Worm (Caenorhabditis elegans) whole organism, mixed stage, embryonic: ENCODE results near the gene D1046.16.

Experiments used
- M03D4.4 ChIP-seq: sonication (generic microtip); optimal IDR thresholded peaks from 2 replicates; lab custom pipeline; 2017; ENCODE audit warnings: mild to moderate bottlenecking, missing genetic modification characterization, missing compliant biosample characterization
- bed-3 ChIP-seq: fragments of 200-800 bp; sonication (Bioruptor generic); optimal IDR thresholded peaks from 3 replicates; lab custom pipeline; 2018; ENCODE audit warnings: mild to moderate bottlenecking, missing genetic modification characterization, moderate library complexity, missing compliant biosample characterization
- blmp-1 ChIP-seq: fragments of 150-350 bp; optimal IDR thresholded peaks from 2 replicates; lab custom pipeline; 2014; ENCODE audit warnings: missing biosample characterization, missing genetic modification characterization
- ceh-39 ChIP-seq: fragments of 150-350 bp; optimal IDR thresholded peaks from 2 replicates; lab custom pipeline; 2014; ENCODE audit warnings: missing biosample characterization, missing genetic modification characterization
- ceh-43 ChIP-seq: fragments of 200-800 bp; sonication (Bioruptor generic); optimal IDR thresholded peaks from 2 replicates; lab custom pipeline; 2018; ENCODE audit warnings: mild to moderate bottlenecking, missing genetic modification characterization, moderate library complexity, missing compliant biosample characterization
- ceh-83 ChIP-seq: fragments of 200-800 bp; sonication (Bioruptor generic); optimal IDR thresholded peaks from 2 replicates; lab custom pipeline; 2018; ENCODE audit warnings: mild to moderate bottlenecking, missing genetic modification characterization, missing compliant biosample characterization
- ces-1 ChIP-seq: fragments of 150-350 bp; optimal IDR thresholded peaks from 2 replicates; lab custom pipeline; 2014; ENCODE audit warnings: missing biosample characterization, missing genetic modification reagents, missing genetic modification characterization
- cnd-1 ChIP-seq: fragments of 200-800 bp; sonication (Bioruptor generic); optimal IDR thresholded peaks from 2 replicates; lab custom pipeline; 2018; ENCODE audit warnings: mild to moderate bottlenecking, missing genetic modification characterization, missing compliant biosample characterization
- drap-1 ChIP-seq: fragments of 200-800 bp; sonication (Bioruptor generic); optimal IDR thresholded peaks from 3 replicates; lab custom pipeline; 2018; ENCODE audit warnings: mild to moderate bottlenecking, missing genetic modification characterization, missing compliant biosample characterization
- elt-1 ChIP-seq: sonication (generic microtip); optimal IDR thresholded peaks from 2 replicates; lab custom pipeline; 2017; ENCODE audit warnings: missing genetic modification characterization, mild to moderate bottlenecking, missing compliant biosample characterization, antibody characterized with exemption, moderate library complexity, borderline replicate concordance; ENCODE audit not compliant: insufficient read depth
- elt-3 ChIP-seq: fragments of 150-350 bp; optimal IDR thresholded peaks from 2 replicates; lab custom pipeline; 2014; ENCODE audit warnings: missing biosample characterization, missing genetic modification characterization
- flh-1 ChIP-seq: fragments of 200-800 bp; sonication (Bioruptor generic); optimal IDR thresholded peaks from 2 replicates; lab custom pipeline; 2018; ENCODE audit warnings: mild to moderate bottlenecking, missing genetic modification characterization, moderate library complexity, missing compliant biosample characterization
- ham-2 ChIP-seq: fragments of 200-800 bp; sonication (Bioruptor generic); optimal IDR thresholded peaks from 2 replicates; lab custom pipeline; 2018; ENCODE audit warnings: mild to moderate bottlenecking, missing genetic modification characterization, missing compliant biosample characterization
- lin-13 ChIP-seq: fragments of 150-350 bp; optimal IDR thresholded peaks from 2 replicates; lab custom pipeline; 2014; ENCODE audit warnings: missing biosample characterization, missing genetic modification characterization
- lin-32 ChIP-seq: fragments of 200-800 bp; sonication (Bioruptor generic); optimal IDR thresholded peaks from 2 replicates; lab custom pipeline; 2018; ENCODE audit warnings: mild to moderate bottlenecking, missing genetic modification characterization, missing compliant biosample characterization
- lsy-2 ChIP-seq: fragments of 150-350 bp; optimal IDR thresholded peaks from 2 replicates; lab custom pipeline; 2014; ENCODE audit warnings: missing biosample characterization, missing genetic modification characterization
- mab-5 ChIP-seq: fragments of 150-350 bp; optimal IDR thresholded peaks from 2 replicates; lab custom pipeline; 2014; ENCODE audit warnings: missing biosample characterization, missing genetic modification characterization
- mep-1 ChIP-seq: fragments of 150-350 bp; optimal IDR thresholded peaks from 2 replicates; lab custom pipeline; 2017; ENCODE audit warnings: missing biosample characterization, missing genetic modification reagents, missing genetic modification characterization, inconsistent platforms
- mls-2 ChIP-seq: sonication (generic microtip); optimal IDR thresholded peaks from 2 replicates; lab custom pipeline; 2016; ENCODE audit warnings: mild to moderate bottlenecking, missing genetic modification characterization, moderate library complexity, missing compliant biosample characterization
- nhr-12 ChIP-seq: fragments of 150-350 bp; optimal IDR thresholded peaks from 2 replicates; lab custom pipeline; 2014; ENCODE audit warnings: missing biosample characterization, missing genetic modification characterization
- nhr-2 ChIP-seq: fragments of 150-350 bp; optimal IDR thresholded peaks from 2 replicates; lab custom pipeline; 2014; ENCODE audit warnings: missing biosample characterization, missing genetic modification characterization
- nhr-237 ChIP-seq: fragments of 150-350 bp; optimal IDR thresholded peaks from 2 replicates; lab custom pipeline; 2014; ENCODE audit warnings: missing biosample characterization, missing genetic modification characterization
- pha-4 ChIP-seq: fragments of 150-350 bp; optimal IDR thresholded peaks from 2 replicates; lab custom pipeline; 2018; ENCODE audit warnings: missing biosample characterization, missing genetic modification reagents, missing genetic modification characterization
- sem-2 ChIP-seq: fragments of 200-800 bp; sonication (Bioruptor generic); optimal IDR thresholded peaks from 2 replicates; lab custom pipeline; 2018; ENCODE audit warnings: mild to moderate bottlenecking, missing genetic modification characterization, missing compliant biosample characterization
- snpc-4 ChIP-seq: fragments of 150-350 bp; optimal IDR thresholded peaks from 2 replicates; lab custom pipeline; 2014; ENCODE audit warnings: missing biosample characterization, missing genetic modification characterization
- sptf-1 ChIP-seq: sonication (generic microtip); optimal IDR thresholded peaks from 2 replicates; lab custom pipeline; 2017; ENCODE audit warnings: mild to moderate bottlenecking, missing genetic modification characterization, moderate library complexity, missing compliant biosample characterization
- tbx-8 ChIP-seq: fragments of 200-800 bp; sonication (Bioruptor generic); optimal IDR thresholded peaks from 2 replicates; lab custom pipeline; 2018; ENCODE audit warnings: mild to moderate bottlenecking, missing genetic modification characterization, moderate library complexity, missing compliant biosample characterization
- unc-120 ChIP-seq: sonication (generic microtip); optimal IDR thresholded peaks from 2 replicates; lab custom pipeline; 2017; ENCODE audit warnings: missing genetic modification characterization, missing compliant biosample characterization; ENCODE audit not compliant: poor library complexity, severe bottlenecking
- unc-39 ChIP-seq: fragments of 150-350 bp; optimal IDR thresholded peaks from 2 replicates; lab custom pipeline; 2014; ENCODE audit warnings: missing biosample characterization, missing genetic modification characterization
- unc-62 ChIP-seq: fragments of 150-350 bp; optimal IDR thresholded peaks from 2 replicates; lab custom pipeline; 2014; ENCODE audit warnings: missing biosample characterization, missing genetic modification reagents, missing genetic modification characterization
- zip-8 ChIP-seq: fragments of 150-350 bp; optimal IDR thresholded peaks from 2 replicates; lab custom pipeline; 2014; ENCODE audit warnings: missing biosample characterization, missing genetic modification characterization
- ztf-11 ChIP-seq: fragments of 150-350 bp; optimal IDR thresholded peaks from 2 replicates; lab custom pipeline; 2014; ENCODE audit warnings: missing biosample characterization, missing genetic modification characterization

The D1046.16 gene

DNA sequence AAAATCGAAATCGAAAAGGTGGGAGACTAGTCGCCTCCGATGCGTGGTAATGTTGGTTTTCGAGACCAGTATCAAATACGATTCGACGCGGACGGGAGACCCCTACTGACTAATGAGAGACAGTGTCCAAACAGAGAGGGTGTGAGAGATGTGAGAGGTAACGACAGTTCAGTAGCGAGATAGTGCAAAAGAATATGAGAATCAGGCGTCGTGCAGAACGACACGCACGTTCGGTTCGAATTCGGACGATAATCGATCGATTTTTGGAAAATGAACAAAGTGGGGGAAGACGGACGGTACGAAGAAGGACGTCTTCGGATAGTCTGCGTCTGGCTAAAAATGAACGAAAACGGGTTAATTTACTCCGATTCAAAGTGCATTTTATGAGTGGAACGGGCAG, at the start of gene D1046.16:
Gene D1046.16, plus strand, starts transcription at position 195 of the 400 bp plus-strand sequence.
- TF ChIP-seq elt-1 (no peak), ham-2 (GFP tag; lab: Kevin White, UChicago) (peak; percentile 25), snpc-4 (no peak), cnd-1 (tag; lab: Kevin White, UChicago) (no peak), lin-32 (GFP tag; lab: Kevin White, UChicago) (no peak), nhr-12 (tag; lab: Kevin White, UChicago) (no peak), ceh-83 (GFP tag; lab: Kevin White, UChicago) (no peak), ceh-39 (tag; lab: Kevin White, UChicago) (peak; percentile 67), ces-1 (no peak), bed-3 (GFP tag; lab: Kevin White, UChicago) (no peak), elt-3 (no peak), unc-39 (no peak), zip-8 (tag; lab: Kevin White, UChicago) (no peak), lin-13 (tag; lab: Kevin White, UChicago) (no peak), mep-1 (tag; lab: Kevin White, UChicago) (no peak), unc-120 (no peak), nhr-2 (tag; lab: Kevin White, UChicago) (peak; percentile 97), unc-62 (GFP tag; lab: Kevin White, UChicago) (no peak), nhr-237 (no peak), blmp-1 (tag; lab: Kevin White, UChicago) (no peak), flh-1 (no peak), M03D4.4 (tag; lab: Kevin White, UChicago) (no peak)

DNA sequence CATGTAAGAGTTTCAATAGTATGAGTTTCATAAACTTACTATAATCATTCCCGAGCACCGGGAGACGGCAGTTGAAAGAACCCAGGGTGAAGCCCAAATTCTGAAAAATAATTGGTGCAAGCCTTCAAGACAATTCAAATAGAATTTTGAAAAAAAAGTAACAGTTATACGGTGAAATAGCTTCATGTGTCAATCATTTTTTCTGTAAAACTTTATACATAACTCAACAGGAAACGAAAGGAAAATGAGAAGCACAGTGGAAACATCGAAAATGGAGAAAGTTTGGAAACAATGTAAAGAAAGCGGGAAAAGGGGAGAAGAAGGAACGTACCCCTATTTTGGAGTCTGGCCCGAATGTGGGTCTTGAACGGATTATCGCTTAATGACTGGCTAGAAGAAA, 49.0 kb upstream of the D1046.16 start, which contains the start of gene C09G9.3:
Gene C09G9.3, minus strand, starts transcription at position 101 of the 400 bp plus-strand sequence.
- TF ChIP-seq ztf-11 (tag; lab: Kevin White, UChicago) (no peak), nhr-12 (tag; lab: Kevin White, UChicago) (no peak), drap-1 (GFP tag; lab: Kevin White, UChicago) (no peak), bed-3 (GFP tag; lab: Kevin White, UChicago) (no peak), cnd-1 (tag; lab: Kevin White, UChicago) (no peak)

DNA sequence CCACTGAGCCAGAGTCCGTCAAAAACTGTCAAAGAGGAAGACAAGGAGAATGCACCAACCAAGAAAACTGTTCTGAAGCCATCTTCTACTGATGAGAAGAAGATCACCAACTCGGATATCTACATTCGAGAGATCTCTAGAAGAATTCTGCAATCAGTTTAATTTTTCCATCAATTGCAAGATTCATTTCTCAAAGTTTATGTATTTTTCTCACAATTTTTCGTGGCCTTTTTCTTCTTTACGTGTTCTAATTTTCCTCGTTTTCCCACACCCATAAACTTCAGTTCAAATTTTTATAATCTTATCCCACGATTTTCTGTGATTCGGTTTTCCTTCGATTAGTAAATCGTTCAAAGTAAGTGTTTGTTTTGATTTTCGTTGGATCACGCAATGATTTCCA, 48.1 kb upstream of the D1046.16 start, which contains the start of gene hdl-2:
Gene hdl-2, plus strand, starts transcription at position 301 of the 400 bp plus-strand sequence.
- no peak for TF ChIP-seq tbx-8
- TF ChIP-seq ces-1: no peak
- TF ChIP-seq sem-2 (GFP tag; lab: Kevin White, UChicago): no peak
- no peak for TF ChIP-seq ztf-11 (tag; lab: Kevin White, UChicago)
- TF ChIP-seq bed-3 (GFP tag; lab: Kevin White, UChicago): no peak
- no peak for TF ChIP-seq lsy-2 (tag; lab: Kevin White, UChicago)
- TF ChIP-seq unc-120: no peak
- no peak for TF ChIP-seq lin-32 (GFP tag; lab: Kevin White, UChicago)
- no peak for TF ChIP-seq nhr-2 (tag; lab: Kevin White, UChicago)
- TF ChIP-seq sptf-1 (tag; lab: Kevin White, UChicago): no peak
- TF ChIP-seq cnd-1 (tag; lab: Kevin White, UChicago): no peak
- TF ChIP-seq nhr-12 (tag; lab: Kevin White, UChicago): no peak
- no peak for TF ChIP-seq snpc-4
- TF ChIP-seq ceh-83 (GFP tag; lab: Kevin White, UChicago): no peak
- no peak for TF ChIP-seq blmp-1 (tag; lab: Kevin White, UChicago)
- TF ChIP-seq ceh-43 (GFP tag; lab: Kevin White, UChicago): no peak
- TF ChIP-seq, all 35 proteins: peak for 0

DNA sequence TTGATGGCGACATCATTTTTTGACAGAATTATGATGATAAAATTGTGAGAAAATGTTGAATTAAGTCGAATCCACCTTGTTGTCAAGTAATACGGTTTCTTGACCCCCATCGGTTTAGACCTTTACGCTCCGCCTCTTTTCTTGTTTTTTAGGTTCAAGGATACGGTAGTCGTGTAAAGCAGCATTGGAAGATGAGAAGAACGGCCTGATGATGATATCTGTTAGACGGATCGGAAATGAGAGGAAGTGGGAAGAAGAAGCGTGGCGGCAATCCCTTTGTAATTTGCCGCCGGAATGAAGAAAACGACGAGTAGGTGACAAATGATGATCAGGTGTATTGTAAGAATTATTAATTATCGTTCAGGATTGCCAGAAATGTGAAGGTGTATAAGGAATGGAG, 42.1 kb upstream of the D1046.16 start, which contains the start of gene npax-4:
Gene npax-4, minus strand, starts transcription at position 101 of the 400 bp plus-strand sequence.
- no peak for TF ChIP-seq blmp-1 (tag; lab: Kevin White, UChicago)
- no peak for TF ChIP-seq pha-4
- TF ChIP-seq ham-2 (GFP tag; lab: Kevin White, UChicago): no peak
- TF ChIP-seq ceh-83 (GFP tag; lab: Kevin White, UChicago): no peak
- TF ChIP-seq elt-1: no peak
- TF ChIP-seq mab-5 (tag; lab: Kevin White, UChicago): no peak
- no peak for TF ChIP-seq zip-8 (tag; lab: Kevin White, UChicago)
- TF ChIP-seq ceh-43 (GFP tag; lab: Kevin White, UChicago): no peak
- TF ChIP-seq mls-2 (tag; lab: Kevin White, UChicago): no peak
- no peak for TF ChIP-seq bed-3 (GFP tag; lab: Kevin White, UChicago)
- TF ChIP-seq, all 35 proteins: peak for 0
